Worm (Caenorhabditis elegans) whole organism, young adult: Measurements from ENCODE around the gene F08F3.1.

ENCODE experiments used
- bed-2 ChIP-seq: fragments of 200-800 bp; sonication (Bioruptor generic); IDR thresholded peaks from 2 replicates; pipeline ENCODE4 v1.3.6; 2022; ENCODE audit warnings: missing genetic modification reagents, missing genetic modification characterization, missing compliant biosample characterization
- efl-1 ChIP-seq: fragments of 150-350 bp; optimal IDR thresholded peaks from 2 replicates; lab custom pipeline; 2014; ENCODE audit warnings: missing biosample characterization, missing genetic modification reagents, missing genetic modification characterization
- sptf-2 ChIP-seq: fragments of 200-800 bp; sonication (Bioruptor generic); optimal IDR thresholded peaks from 2 replicates; lab custom pipeline; 2018; ENCODE audit warnings: mild to moderate bottlenecking, missing genetic modification characterization, missing compliant biosample characterization

DNA sequence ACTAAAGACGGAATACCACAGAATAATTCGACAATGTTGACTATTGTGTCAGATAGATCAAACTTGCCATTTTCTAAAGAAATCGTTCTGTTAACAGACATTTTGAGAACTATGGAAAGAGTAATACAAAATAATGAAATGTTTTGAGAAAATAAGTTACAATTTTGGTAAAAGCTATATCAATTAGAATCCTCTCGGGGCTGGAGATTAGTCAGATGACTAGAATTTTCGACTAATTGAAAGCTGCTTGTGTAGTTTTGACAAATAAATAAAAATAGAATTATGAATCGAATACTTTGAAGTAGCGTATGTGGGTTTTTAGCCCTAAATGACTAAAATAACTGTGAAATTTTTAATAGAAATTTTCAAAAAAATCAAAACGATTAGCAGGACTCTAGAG lies 38.9 kb downstream of the F08F3.1 start, which contains the start of gene srg-65:
- no peak for TF ChIP-seq bed-2 (GFP tag; lab: Robert Waterston, UW)
- no peak for TF ChIP-seq sptf-2 (GFP tag; lab: Kevin White, UChicago)
- no peak for TF ChIP-seq efl-1 (GFP tag; lab: Kevin White, UChicago)
